Fruit fly (Drosophila melanogaster): ENCODE measurements around the gene rudhira.

rudhira gene

dm6 chrX:11857522-11858438 lies 41.1 kb downstream of the rudhira start (continued):
- peak; percentile 70 for TF ChIP-seq E2f1 (GFP tag; IDR thresholded peaks at IDR 0.05)
- peak; percentile 22 for TF ChIP-seq Hr3 (GFP tag; optimal IDR thresholded peaks at IDR 0.05)
- TF ChIP-seq oc (tag; optimal IDR thresholded peaks at IDR 0.05) = peak; percentile 66
- TF ChIP-seq Lhr (GFP tag; optimal IDR thresholded peaks at IDR 0.05) = peak; percentile 42
- no peak for TF ChIP-seq tx (GFP tag; optimal IDR thresholded peaks at IDR 0.05)
- TF ChIP-seq CG17361 (GFP tag; IDR thresholded peaks at IDR 0.05) = peak; percentile 85
- TF ChIP-seq cato (GFP tag; optimal IDR thresholded peaks at IDR 0.05; ENCODE audit: borderline replicate concordance) = peak; percentile 29
- peak; percentile 74 for TF ChIP-seq Blimp-1 (GFP tag; optimal IDR thresholded peaks at IDR 0.05)
- TF ChIP-seq CkIIα-i1 (GFP tag; IDR thresholded peaks at IDR 0.05) = no peak
- no peak for TF ChIP-seq zen2 (GFP tag; IDR thresholded peaks at IDR 0.05; ENCODE audit: partially characterized antibody)
- TF ChIP-seq slou (GFP tag; optimal IDR thresholded peaks at IDR 0.05) = peak; percentile 49
- TF ChIP-seq H15 (GFP tag; IDR thresholded peaks at IDR 0.05) = peak; percentile 83
- no peak for TF ChIP-seq Stat92E (GFP tag; optimal IDR thresholded peaks at IDR 0.05)
- peak; percentile 71 for TF ChIP-seq CG8388 (GFP tag; optimal IDR thresholded peaks at IDR 0.05)
- peak; percentile 65 for TF ChIP-seq CG14710 (tag; optimal IDR thresholded peaks at IDR 0.05)
- TF ChIP-seq knrl (GFP tag; IDR thresholded peaks at IDR 0.05; ENCODE audit: partially characterized antibody) = no peak
- no peak for TF ChIP-seq Adf1 (GFP tag; IDR thresholded peaks at IDR 0.05)
- TF ChIP-seq CG10209 (GFP tag; optimal IDR thresholded peaks at IDR 0.05) = peak; percentile 56
- peak; percentile 17 for TF ChIP-seq salm (tag; optimal IDR thresholded peaks at IDR 0.05)
- no peak for TF ChIP-seq Sry-δ (GFP tag; optimal IDR thresholded peaks at IDR 0.05)
- TF ChIP-seq CG30020 (tag; optimal IDR thresholded peaks at IDR 0.05) = peak; percentile 49
- no peak for TF ChIP-seq schlank (tag; optimal IDR thresholded peaks at IDR 0.05)
- no peak for TF ChIP-seq usp (GFP tag; optimal IDR thresholded peaks at IDR 0.05)
- peak; percentile 23 for TF ChIP-seq fd3F (GFP tag; optimal IDR thresholded peaks at IDR 0.05)
- peak; percentile 73 for TF ChIP-seq CG14667 (GFP tag; IDR thresholded peaks at IDR 0.05)
- peak; percentile 86 for TF ChIP-seq nom (GFP tag; optimal IDR thresholded peaks at IDR 0.05)
- TF ChIP-seq CG12071 (GFP tag; optimal IDR thresholded peaks at IDR 0.05) = peak; percentile 54
- peak; percentile 57 for TF ChIP-seq Fer1 (GFP tag; optimal IDR thresholded peaks at IDR 0.05)
- peak; percentile 52 for TF ChIP-seq en (GFP tag; optimal IDR thresholded peaks at IDR 0.05)
- peak; percentile 73; the same call in 1 of the 2 replicates for TF ChIP-seq peb (GFP tag; IDR thresholded peaks at IDR 0.05)
- peak; percentile 93 for TF ChIP-seq CG17829 (tag; optimal IDR thresholded peaks at IDR 0.05)
- no peak for TF ChIP-seq Trl (optimal IDR thresholded peaks at IDR 0.05)
- peak; percentile 67 for TF ChIP-seq Trl (GFP tag; optimal IDR thresholded peaks at IDR 0.05)
- no peak for TF ChIP-seq Opbp (GFP tag; IDR thresholded peaks at IDR 0.05; ENCODE audit: partially characterized antibody)
- TF ChIP-seq br (optimal IDR thresholded peaks at IDR 0.05) = no peak
- TF ChIP-seq Sox102F (GFP tag; optimal IDR thresholded peaks at IDR 0.05) = peak; percentile 84
- no peak for TF ChIP-seq eve (GFP tag; optimal IDR thresholded peaks at IDR 0.05)
- 0 out of 2 replicates have a peak, but pooled peaks have one; percentile 40 for TF ChIP-seq CG1024 (GFP tag; IDR thresholded peaks at IDR 0.05)
- TF ChIP-seq gem (tag; optimal IDR thresholded peaks at IDR 0.05) = peak; percentile 85
- peak; percentile 49 for TF ChIP-seq CG3281 (GFP tag; optimal IDR thresholded peaks at IDR 0.05)
- peak; percentile 39 for TF ChIP-seq pb (GFP tag; optimal IDR thresholded peaks at IDR 0.05)
- TF ChIP-seq CG31388 (GFP tag; optimal IDR thresholded peaks at IDR 0.05) = peak; percentile 27
- no peak for TF ChIP-seq CG15479 (GFP tag; optimal IDR thresholded peaks at IDR 0.05)
- TF ChIP-seq rib (GFP tag; IDR thresholded peaks at IDR 0.05) = peak; percentile 51; the same call in 1 of the 2 replicates
- peak; percentile 70 for TF ChIP-seq CG30403 (GFP tag; optimal IDR thresholded peaks at IDR 0.05)
- TF ChIP-seq Mes4 (GFP tag; optimal IDR thresholded peaks at IDR 0.05) = peak; percentile 28
- peak; percentile 78 for TF ChIP-seq phol (tag; optimal IDR thresholded peaks at IDR 0.05)
- TF ChIP-seq Eip74EF (GFP tag; optimal IDR thresholded peaks at IDR 0.05) = peak in 1 of 2 experiments; percentile 91

All from whole organism, embryonic.